Worm (Caenorhabditis elegans): ENCODE measurements around the gene C06A6.7.
A peak's percentile ranks its signal among the peaks of the same experiment; 100 is the strongest.

DNA sequence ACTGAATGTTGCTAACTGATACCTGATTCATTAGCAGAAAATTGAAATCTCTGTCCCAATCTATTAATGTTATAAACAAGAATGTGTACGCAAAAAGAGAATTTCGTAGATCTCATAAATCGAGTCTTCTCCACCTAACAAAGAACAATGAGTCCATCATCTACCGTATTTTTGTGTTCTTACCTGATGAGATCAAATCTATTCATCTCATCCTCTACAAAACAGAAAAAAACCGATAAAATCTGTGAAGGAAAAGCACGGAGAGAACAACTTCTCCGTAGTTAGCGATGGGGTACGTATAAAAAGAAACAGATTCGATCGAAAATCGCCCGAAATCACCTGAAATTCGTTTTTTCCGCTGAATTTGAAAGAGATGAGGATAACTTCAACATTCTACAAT lies 29.7 kb downstream of the C06A6.7 start, which contains the start of gene C33H5.1:
- TF ChIP-seq fos-1 (tag; optimal IDR thresholded peaks at IDR 0.05) = no peak
- no peak for TF ChIP-seq unc-55 (GFP tag; optimal IDR thresholded peaks at IDR 0.05)
- no peak for TF ChIP-seq nhr-11 (tag; optimal IDR thresholded peaks at IDR 0.05)
- no peak for TF ChIP-seq nhr-129 (tag; optimal IDR thresholded peaks at IDR 0.05)
- TF ChIP-seq skn-1 (tag; optimal IDR thresholded peaks at IDR 0.05) = no peak
- no peak for TF ChIP-seq nhr-77 (tag; optimal IDR thresholded peaks at IDR 0.05)
- no peak for TF ChIP-seq unc-39 (tag; optimal IDR thresholded peaks at IDR 0.05)
- no peak for TF ChIP-seq lsy-2 (tag; optimal IDR thresholded peaks at IDR 0.05)
- TF ChIP-seq elt-1 (tag; optimal IDR thresholded peaks at IDR 0.05) = peak; percentile 59

All from whole organism, L2 larva.